Fruit fly (Drosophila melanogaster) whole organism, embryonic: ENCODE results near the gene CG14022.

Experiments used
- Antp ChIP-seq: fragments of 200-800 bp; sonication (Bioruptor generic); optimal IDR thresholded peaks from 3 replicates; lab custom pipeline; 2016; ENCODE audit warnings: missing biosample characterization, missing genetic modification characterization
- Blimp-1 ChIP-seq: fragments of 200-800 bp; sonication (Bioruptor generic); optimal IDR thresholded peaks from 3 replicates; lab custom pipeline; 2018; ENCODE audit warnings: missing biosample characterization, missing genetic modification characterization, mild to moderate bottlenecking, moderate library complexity, missing genetic modification reagents
- CG10209 ChIP-seq: fragments of 200-800 bp; sonication (Bioruptor generic); optimal IDR thresholded peaks from 3 replicates; lab custom pipeline; 2017; ENCODE audit warnings: missing biosample characterization, mild to moderate bottlenecking, missing genetic modification characterization, missing genetic modification reagents
- CG11085 ChIP-seq: fragments of 200-800 bp; sonication (Bioruptor generic); IDR thresholded peaks from 2 replicates; pipeline ENCODE4 v1.3.6; 2022; ENCODE audit warnings: missing biosample characterization, missing genetic modification characterization
- CG14441 ChIP-seq: fragments of 200-800 bp; sonication (Bioruptor generic); IDR thresholded peaks from 2 replicates; pipeline ENCODE4 v1.3.6; 2022; ENCODE audit warnings: missing biosample characterization, missing genetic modification characterization
- CG1603 ChIP-seq: fragments of 200-800 bp; sonication (Bioruptor generic); optimal IDR thresholded peaks from 2 replicates; lab custom pipeline; 2019; ENCODE audit warnings: missing biosample characterization, mild to moderate bottlenecking, missing genetic modification characterization, moderate library complexity
- CG18476 ChIP-seq: fragments of 200-800 bp; sonication (Bioruptor generic); optimal IDR thresholded peaks from 2 replicates; lab custom pipeline; 2016; ENCODE audit warnings: missing biosample characterization, mild to moderate bottlenecking, missing genetic modification characterization
- CG2116 ChIP-seq: fragments of 200-800 bp; sonication (Bioruptor generic); optimal IDR thresholded peaks from 3 replicates; lab custom pipeline; 2018; ENCODE audit warnings: missing biosample characterization, mild to moderate bottlenecking, missing genetic modification characterization
- CG2120 ChIP-seq: fragments of 200-800 bp; sonication (Bioruptor generic); optimal IDR thresholded peaks from 3 replicates; lab custom pipeline; 2016; ENCODE audit warnings: missing biosample characterization, missing genetic modification characterization
- CG30403 ChIP-seq: fragments of 200-800 bp; sonication (Bioruptor generic); optimal IDR thresholded peaks from 3 replicates; lab custom pipeline; 2016; ENCODE audit warnings: missing biosample characterization, missing genetic modification characterization
- CG3163 ChIP-seq: fragments of 200-800 bp; sonication (Bioruptor generic); optimal IDR thresholded peaks from 3 replicates; lab custom pipeline; 2016; ENCODE audit warnings: missing biosample characterization, missing genetic modification characterization
- CG34224 ChIP-seq: fragments of 200-800 bp; sonication (Bioruptor generic); IDR thresholded peaks from 3 replicates; pipeline ENCODE4 v1.3.6; 2022; ENCODE audit warnings: missing biosample characterization, missing genetic modification characterization; ENCODE audit not compliant: partially characterized antibody
- CG3838 ChIP-seq: fragments of 200-800 bp; sonication (Bioruptor generic); optimal IDR thresholded peaks from 3 replicates; lab custom pipeline; 2016; ENCODE audit warnings: missing biosample characterization, missing genetic modification characterization
- CG3995 ChIP-seq: fragments of 200-800 bp; sonication (Bioruptor generic); optimal IDR thresholded peaks from 3 replicates; lab custom pipeline; 2016; ENCODE audit warnings: missing biosample characterization, missing genetic modification characterization
- CG4820 ChIP-seq: fragments of 200-800 bp; sonication (Bioruptor generic); optimal IDR thresholded peaks from 3 replicates; lab custom pipeline; 2016; ENCODE audit warnings: missing biosample characterization, missing genetic modification characterization
- CG9727 ChIP-seq: fragments of 200-800 bp; sonication (Bioruptor generic); optimal IDR thresholded peaks from 3 replicates; lab custom pipeline; 2017; ENCODE audit warnings: missing biosample characterization, mild to moderate bottlenecking, missing genetic modification characterization
- CG9876 ChIP-seq: fragments of 200-800 bp; sonication (Bioruptor generic); optimal IDR thresholded peaks from 2 replicates; lab custom pipeline; 2016; ENCODE audit warnings: missing biosample characterization, missing genetic modification characterization
- CTCF ChIP-seq: fragments of 200-800 bp; sonication (Bioruptor generic); optimal IDR thresholded peaks from 2 replicates; lab custom pipeline; 2017; ENCODE audit warnings: missing biosample characterization, mild to moderate bottlenecking, missing genetic modification characterization, moderate library complexity
- Dip3 ChIP-seq: fragments of 200-800 bp; sonication (Bioruptor generic); optimal IDR thresholded peaks from 3 replicates; lab custom pipeline; 2016; ENCODE audit warnings: missing biosample characterization, missing genetic modification characterization
- Doc3 ChIP-seq: fragments of 200-800 bp; sonication (Bioruptor generic); IDR thresholded peaks from 3 replicates; pipeline ENCODE4 v1.3.6; 2022; ENCODE audit warnings: missing biosample characterization, missing genetic modification characterization; ENCODE audit not compliant: partially characterized antibody
- Dref ChIP-seq: fragments of 200-800 bp; sonication (Bioruptor generic); IDR thresholded peaks from 2 replicates; pipeline ENCODE4 v1.3.6; 2022; ENCODE audit warnings: missing biosample characterization, missing genetic modification characterization
- HLH4C ChIP-seq: fragments of 200-800 bp; sonication (Bioruptor generic); IDR thresholded peaks from 3 replicates; pipeline ENCODE4 v1.3.6; 2022; ENCODE audit warnings: missing biosample characterization, missing genetic modification characterization; ENCODE audit not compliant: partially characterized antibody
- Myb ChIP-seq: fragments of 200-800 bp; sonication (Bioruptor generic); optimal IDR thresholded peaks from 2 replicates; lab custom pipeline; 2016; ENCODE audit warnings: missing biosample characterization, missing genetic modification characterization
- Opbp ChIP-seq: fragments of 200-800 bp; sonication (Bioruptor generic); IDR thresholded peaks from 3 replicates; pipeline ENCODE4 v1.3.6; 2022; ENCODE audit warnings: missing biosample characterization, missing genetic modification characterization; ENCODE audit not compliant: partially characterized antibody
- Rfx ChIP-seq: fragments of 200-800 bp; sonication (Bioruptor generic); IDR thresholded peaks from 2 replicates; pipeline ENCODE4 v1.3.6; 2022; ENCODE audit warnings: missing biosample characterization, missing genetic modification characterization
- Scr ChIP-seq: fragments of 200-800 bp; sonication (Bioruptor generic); IDR thresholded peaks from 2 replicates; pipeline ENCODE4 v1.3.6; 2022; ENCODE audit warnings: missing biosample characterization, missing genetic modification characterization; ENCODE audit not compliant: partially characterized antibody
- Sry-δ ChIP-seq: fragments of 200-800 bp; sonication (Bioruptor generic); optimal IDR thresholded peaks from 2 replicates; lab custom pipeline; 2016; ENCODE audit warnings: missing biosample characterization, missing genetic modification characterization
- Tbp ChIP-seq: fragments of >200 bp; optimal IDR thresholded peaks from 2 replicates; lab custom pipeline; 2018; ENCODE audit warnings: missing biosample characterization, missing genetic modification characterization
- Vsx1 ChIP-seq: fragments of 200-800 bp; sonication (Bioruptor generic); optimal IDR thresholded peaks from 2 replicates; lab custom pipeline; 2017; ENCODE audit warnings: missing biosample characterization, mild to moderate bottlenecking, missing genetic modification characterization, missing genetic modification reagents
- amos ChIP-seq: fragments of 200-800 bp; sonication (Bioruptor generic); IDR thresholded peaks from 2 replicates; pipeline ENCODE4 v1.3.6; 2022; ENCODE audit warnings: missing biosample characterization, missing genetic modification characterization; ENCODE audit not compliant: partially characterized antibody
- dan ChIP-seq: fragments of 200-800 bp; sonication (Bioruptor generic); IDR thresholded peaks from 2 replicates; pipeline ENCODE4 v1.3.6; 2022; ENCODE audit warnings: missing biosample characterization, missing genetic modification characterization
- dpn ChIP-seq, 2 experiments: fragments of 200-800 bp; sonication (Bioruptor generic); optimal IDR thresholded peaks; 3 replicates each; lab custom pipeline; 2016; ENCODE audit warnings: missing biosample characterization in 2 of 2, missing genetic modification characterization in 2 of 2
- dysf ChIP-seq: fragments of 200-800 bp; sonication (Bioruptor generic); IDR thresholded peaks from 3 replicates; pipeline ENCODE4 v1.3.6; 2022; ENCODE audit warnings: missing biosample characterization, missing genetic modification characterization
- fd64A ChIP-seq: fragments of 200-800 bp; sonication (Bioruptor generic); optimal IDR thresholded peaks from 3 replicates; lab custom pipeline; 2018; ENCODE audit warnings: missing biosample characterization, mild to moderate bottlenecking, missing genetic modification characterization
- gce ChIP-seq: fragments of 200-800 bp; sonication (Bioruptor generic); IDR thresholded peaks from 3 replicates; pipeline ENCODE4 v1.3.6; 2022; ENCODE audit warnings: missing biosample characterization, missing genetic modification characterization
- hbn ChIP-seq: fragments of 200-800 bp; sonication (Bioruptor generic); IDR thresholded peaks from 2 replicates; pipeline ENCODE4 v1.3.6; 2022; ENCODE audit warnings: missing biosample characterization, missing genetic modification characterization; ENCODE audit not compliant: partially characterized antibody
- inv ChIP-seq: fragments of 200-800 bp; sonication (Bioruptor generic); IDR thresholded peaks from 2 replicates; pipeline ENCODE4 v1.3.6; 2022; ENCODE audit warnings: missing biosample characterization, missing genetic modification characterization; ENCODE audit not compliant: partially characterized antibody
- jigr1 ChIP-seq: fragments of 200-800 bp; sonication (Bioruptor generic); IDR thresholded peaks from 3 replicates; pipeline ENCODE4 v1.3.6; 2022; ENCODE audit warnings: missing biosample characterization, missing genetic modification characterization
- klu ChIP-seq: fragments of 200-800 bp; sonication (Bioruptor generic); IDR thresholded peaks from 2 replicates; pipeline ENCODE4 v1.3.6; 2022; ENCODE audit warnings: missing biosample characterization, missing genetic modification characterization
- knrl ChIP-seq: fragments of 200-800 bp; sonication (Bioruptor generic); IDR thresholded peaks from 3 replicates; pipeline ENCODE4 v1.3.6; 2022; ENCODE audit warnings: missing biosample characterization, missing genetic modification characterization; ENCODE audit not compliant: partially characterized antibody
- lola ChIP-seq, 3 experiments: fragments of >200 bp in 2 of 3; fragments of 200-800 bp in 1 of 3; sonication (Bioruptor generic) in 1 of 3; optimal IDR thresholded peaks; 2 replicates each; lab custom pipeline; 2017 to 2019; ENCODE audit warnings: missing biosample characterization in 3 of 3, missing genetic modification characterization in 3 of 3, mild to moderate bottlenecking in 1 of 3, moderate library complexity in 1 of 3
- mld ChIP-seq: fragments of 200-800 bp; sonication (Bioruptor generic); IDR thresholded peaks from 3 replicates; pipeline ENCODE4 v1.3.6; 2022; ENCODE audit warnings: missing biosample characterization, missing genetic modification characterization; ENCODE audit not compliant: partially characterized antibody
- salm ChIP-seq: fragments of 200-800 bp; sonication (Bioruptor generic); optimal IDR thresholded peaks from 2 replicates; lab custom pipeline; 2018; ENCODE audit warnings: missing biosample characterization, mild to moderate bottlenecking, missing genetic modification characterization
- sd ChIP-seq: fragments of 200-800 bp; sonication (Bioruptor generic); optimal IDR thresholded peaks from 3 replicates; lab custom pipeline; 2018; ENCODE audit warnings: missing biosample characterization, mild to moderate bottlenecking, missing genetic modification characterization, moderate library complexity
- sna ChIP-seq: fragments of 200-800 bp; sonication (Bioruptor generic); IDR thresholded peaks from 2 replicates; pipeline ENCODE4 v1.3.6; 2022; ENCODE audit warnings: missing biosample characterization, missing genetic modification characterization; ENCODE audit not compliant: partially characterized antibody
- trem ChIP-seq: fragments of 200-800 bp; optimal IDR thresholded peaks from 3 replicates; lab custom pipeline; 2019; ENCODE audit warnings: missing biosample characterization, mild to moderate bottlenecking, missing genetic modification characterization, moderate library complexity
- unc-4 ChIP-seq: fragments of 200-800 bp; sonication (Bioruptor generic); IDR thresholded peaks from 2 replicates; pipeline ENCODE4 v1.3.6; 2022; ENCODE audit warnings: missing biosample characterization, missing genetic modification characterization; ENCODE audit not compliant: partially characterized antibody
- z ChIP-seq: fragments of 200-800 bp; sonication (Bioruptor generic); IDR thresholded peaks from 3 replicates; pipeline ENCODE4 v1.3.6; 2022; ENCODE audit warnings: missing biosample characterization, missing genetic modification characterization

The CG14022 gene

dm6 chr2L:5278309-5279130 is 50.2 kb downstream of the CG14022 start, which contains the start of the genes Nin and Bub1 (continued):
- TF ChIP-seq amos (GFP tag; lab: Robert Waterston, UW) (peak; percentile 95), fd64A (GFP tag; lab: Kevin White, UChicago) (no peak), Opbp (peak; percentile 96), CTCF (GFP tag; lab: Kevin White, UChicago) (peak; percentile 92), gce (GFP tag; lab: Robert Waterston, UW) (0 out of 3 replicates have a peak, but pooled peaks have one; percentile 47), inv (peak; percentile 87), Antp (GFP tag; lab: Kevin White, UChicago) (peak; percentile 8), jigr1 (0 out of 3 replicates have a peak, but pooled peaks have one; percentile 30), dan (GFP tag; lab: Robert Waterston, UW) (no peak), Doc3 (GFP tag; lab: Robert Waterston, UW) (peak; percentile 65), Myb (peak; percentile 16), Tbp (no peak), CG1603 (tag; lab: Kevin White, UChicago) (peak; percentile 50), mld (GFP tag; lab: Robert Waterston, UW) (peak; percentile 79), CG11085 (GFP tag; lab: Robert Waterston, UW) (0 out of 2 replicates have a peak, but pooled peaks have one; percentile 20), CG3163 (no peak), Dip3 (peak; percentile 19), salm (tag; lab: Kevin White, UChicago) (no peak), CG9876 (GFP tag; lab: Kevin White, UChicago) (no peak), sd (tag; lab: Kevin White, UChicago) (peak; percentile 62), Sry-δ (GFP tag; lab: Kevin White, UChicago) (peak; percentile 81), CG34224 (GFP tag; lab: Robert Waterston, UW) (peak; percentile 59), lola (GFP tag; optimal IDR thresholded peaks at IDR 0.05; lab: Kevin White, UChicago) (peak in 1 of 3 experiments; percentile 37), Blimp-1 (GFP tag; lab: Kevin White, UChicago) (no peak), CG14441 (GFP tag; lab: Robert Waterston, UW) (peak; percentile 31; the same call in 1 of the 2 replicates), z (GFP tag; lab: Robert Waterston, UW) (no peak), CG30403 (GFP tag; lab: Kevin White, UChicago) (peak; percentile 62), dpn (GFP tag; optimal IDR thresholded peaks at IDR 0.05; lab: Kevin White, UChicago) (peak in 1 of 2 experiments; percentile 34), knrl (GFP tag; lab: Robert Waterston, UW) (peak; percentile 90), Vsx1 (GFP tag; lab: Kevin White, UChicago) (no peak), Rfx (GFP tag; lab: Robert Waterston, UW) (peak; percentile 75), CG3838 (GFP tag; lab: Kevin White, UChicago) (no peak), klu (GFP tag; lab: Robert Waterston, UW) (no peak), unc-4 (GFP tag; lab: Robert Waterston, UW) (peak; percentile 74), CG18476 (GFP tag; lab: Kevin White, UChicago) (peak; percentile 0), CG3995 (peak; percentile 34), HLH4C (GFP tag; lab: Robert Waterston, UW) (peak; percentile 76), dysf (GFP tag; lab: Robert Waterston, UW) (peak; percentile 53; the same call in 1 of the 3 replicates), CG2116 (GFP tag; lab: Kevin White, UChicago) (peak; percentile 55), sna (GFP tag; lab: Robert Waterston, UW) (peak; percentile 60), Scr (GFP tag; lab: Robert Waterston, UW) (peak; percentile 90), CG9727 (GFP tag; lab: Kevin White, UChicago) (peak; percentile 50), hbn (GFP tag; lab: Robert Waterston, UW) (peak; percentile 55), Dref (GFP tag; lab: Robert Waterston, UW) (peak; percentile 86), CG4820 (no peak), trem (tag; lab: Kevin White, UChicago) (peak; percentile 6), CG10209 (no peak), CG2120 (GFP tag; lab: Kevin White, UChicago) (peak; percentile 48)
